Fruit fly (Drosophila melanogaster): ENCODE measurements around the gene CG31626.

CG31626 gene

dm6 chr2L:21250519-21251336 is 14.2 kb upstream of the CG31626 start (continued):
- TF ChIP-seq E2f2 (GFP tag; IDR thresholded peaks at IDR 0.05) (peak; percentile 36; the same call in 1 of the 2 replicates), D (optimal IDR thresholded peaks at IDR 0.05) (no peak), D (GFP tag; optimal IDR thresholded peaks at IDR 0.05) (no peak), Atf6 (GFP tag; IDR thresholded peaks at IDR 0.05) (no peak), sob (GFP tag; IDR thresholded peaks at IDR 0.05) (0 out of 2 replicates have a peak, but pooled peaks have one; percentile 21), sima (GFP tag; optimal IDR thresholded peaks at IDR 0.05) (no peak), CG13287 (GFP tag; IDR thresholded peaks at IDR 0.05; ENCODE audit: partially characterized antibody) (peak; percentile 56; the same call in 1 of the 2 replicates), aop (GFP tag; IDR thresholded peaks at IDR 0.05) (no peak), exex (tag; optimal IDR thresholded peaks at IDR 0.05) (peak; percentile 20), scrt (GFP tag; optimal IDR thresholded peaks at IDR 0.05) (peak; percentile 15), tup (GFP tag; optimal IDR thresholded peaks at IDR 0.05) (no peak), CG31441 (GFP tag; IDR thresholded peaks at IDR 0.05) (no peak), vfl (GFP tag; optimal IDR thresholded peaks at IDR 0.05) (no peak), dimm (GFP tag; IDR thresholded peaks at IDR 0.05) (no peak), CG6854 (GFP tag; optimal IDR thresholded peaks at IDR 0.05) (no peak), grn (GFP tag; optimal IDR thresholded peaks at IDR 0.05) (no peak), Awh (GFP tag; IDR thresholded peaks at IDR 0.05) (no peak), fd102C (GFP tag; optimal IDR thresholded peaks at IDR 0.05) (no peak), CG3838 (GFP tag; optimal IDR thresholded peaks at IDR 0.05) (no peak), CG10462 (GFP tag; optimal IDR thresholded peaks at IDR 0.05) (no peak), ttk (GFP tag; IDR thresholded peaks at IDR 0.05) (no peak), CG10209 (GFP tag; optimal IDR thresholded peaks at IDR 0.05) (no peak), tll (GFP tag; optimal IDR thresholded peaks at IDR 0.05) (peak in 1 of 2 experiments; percentile 25), ap (GFP tag; IDR thresholded peaks at IDR 0.05) (no peak), nerfin-2 (GFP tag; IDR thresholded peaks at IDR 0.05; ENCODE audit: partially characterized antibody) (no peak), Oaz (GFP tag; IDR thresholded peaks at IDR 0.05) (no peak), chm (GFP tag; IDR thresholded peaks at IDR 0.05) (0 out of 2 replicates have a peak, but pooled peaks have one; percentile 48), Max (GFP tag; optimal IDR thresholded peaks at IDR 0.05) (no peak), CG31365 (tag; optimal IDR thresholded peaks at IDR 0.05) (no peak), CG12071 (GFP tag; optimal IDR thresholded peaks at IDR 0.05) (no peak), Dbx (GFP tag; IDR thresholded peaks at IDR 0.05) (no peak; the same call in 2 of the 3 replicates), sd (tag; optimal IDR thresholded peaks at IDR 0.05) (peak; percentile 68), Bteb2 (GFP tag; optimal IDR thresholded peaks at IDR 0.05) (no peak), Side (GFP tag; optimal IDR thresholded peaks at IDR 0.05) (no peak), Xbp1 (GFP tag; optimal IDR thresholded peaks at IDR 0.05) (no peak), pita (GFP tag; optimal IDR thresholded peaks at IDR 0.05) (peak; percentile 31), unc-4 (GFP tag; IDR thresholded peaks at IDR 0.05; ENCODE audit: partially characterized antibody) (peak; percentile 35; the same call in 1 of the 2 replicates), CG7745 (tag; optimal IDR thresholded peaks at IDR 0.05) (no peak), dmrt99B (tag; optimal IDR thresholded peaks at IDR 0.05) (no peak), trh (GFP tag; optimal IDR thresholded peaks at IDR 0.05) (no peak), CG3995 (GFP tag; optimal IDR thresholded peaks at IDR 0.05) (no peak), pb (GFP tag; optimal IDR thresholded peaks at IDR 0.05) (no peak), toy (GFP tag; IDR thresholded peaks at IDR 0.05) (no peak), CG11456 (GFP tag; IDR thresholded peaks at IDR 0.05) (no peak), pzg (GFP tag; optimal IDR thresholded peaks at IDR 0.05) (no peak), lov (optimal IDR thresholded peaks at IDR 0.05) (no peak), lov (GFP tag; IDR thresholded peaks at IDR 0.05) (no peak; the same call in 2 of the 3 replicates), zen (tag; optimal IDR thresholded peaks at IDR 0.05) (no peak), CG3163 (GFP tag; optimal IDR thresholded peaks at IDR 0.05) (peak; percentile 69), grau (tag; optimal IDR thresholded peaks at IDR 0.05) (no peak)

Data from whole organism, embryonic.